Worm (Caenorhabditis elegans) whole organism, mixed stage, embryonic: Measurements from ENCODE around the gene F42A10.9.

Experiments used
- blmp-1 ChIP-seq: fragments of 150-350 bp; optimal IDR thresholded peaks from 2 replicates; lab custom pipeline; 2014; ENCODE audit warnings: missing biosample characterization, missing genetic modification characterization
- ceh-43 ChIP-seq: fragments of 200-800 bp; sonication (Bioruptor generic); optimal IDR thresholded peaks from 2 replicates; lab custom pipeline; 2018; ENCODE audit warnings: mild to moderate bottlenecking, missing genetic modification characterization, moderate library complexity, missing compliant biosample characterization
- elt-1 ChIP-seq: sonication (generic microtip); optimal IDR thresholded peaks from 2 replicates; lab custom pipeline; 2017; ENCODE audit warnings: missing genetic modification characterization, mild to moderate bottlenecking, missing compliant biosample characterization, antibody characterized with exemption, moderate library complexity, borderline replicate concordance; ENCODE audit not compliant: insufficient read depth
- elt-3 ChIP-seq: fragments of 150-350 bp; optimal IDR thresholded peaks from 2 replicates; lab custom pipeline; 2014; ENCODE audit warnings: missing biosample characterization, missing genetic modification characterization
- lin-13 ChIP-seq: fragments of 150-350 bp; optimal IDR thresholded peaks from 2 replicates; lab custom pipeline; 2014; ENCODE audit warnings: missing biosample characterization, missing genetic modification characterization
- nhr-76 ChIP-seq: sonication (generic microtip); optimal IDR thresholded peaks from 2 replicates; lab custom pipeline; 2017; ENCODE audit warnings: missing biosample characterization, missing genetic modification characterization
- pha-4 ChIP-seq: fragments of 150-350 bp; optimal IDR thresholded peaks from 2 replicates; lab custom pipeline; 2018; ENCODE audit warnings: missing biosample characterization, missing genetic modification reagents, missing genetic modification characterization
- ztf-11 ChIP-seq: fragments of 150-350 bp; optimal IDR thresholded peaks from 2 replicates; lab custom pipeline; 2014; ENCODE audit warnings: missing biosample characterization, missing genetic modification characterization

DNA sequence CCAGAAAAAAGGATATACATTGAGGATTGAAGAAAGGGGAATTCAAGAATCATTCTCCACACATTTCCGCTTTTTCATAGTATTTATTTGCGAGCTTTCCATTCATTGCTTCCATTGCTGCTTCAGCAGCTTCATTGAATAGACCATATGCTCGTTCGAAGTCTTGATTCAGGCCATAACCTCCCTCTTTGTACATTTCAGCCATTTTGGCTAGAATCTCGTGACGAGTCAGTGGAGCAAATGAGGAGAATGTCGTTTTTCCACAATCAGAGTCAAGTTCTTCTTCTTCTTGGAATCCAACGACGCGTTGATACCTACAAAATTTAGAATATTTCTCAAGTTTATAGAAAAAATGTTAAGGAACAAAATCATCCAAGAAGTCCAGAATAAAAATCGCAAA is 867 bp downstream of the F42A10.9 start:
- no peak for TF ChIP-seq elt-3 (tag; lab: Kevin White, UChicago)
- TF ChIP-seq blmp-1 (tag; lab: Kevin White, UChicago): no peak
- TF ChIP-seq pha-4 (tag; lab: Kevin White, UChicago): no peak
- no peak for TF ChIP-seq nhr-76 (tag; lab: Kevin White, UChicago)
- TF ChIP-seq lin-13 (tag; lab: Kevin White, UChicago): no peak
- TF ChIP-seq ceh-43 (GFP tag; lab: Kevin White, UChicago): no peak
- no peak for TF ChIP-seq elt-1 (tag; lab: Kevin White, UChicago)
- no peak for TF ChIP-seq ztf-11 (tag; lab: Kevin White, UChicago)
